Worm (Caenorhabditis elegans): Measurements from ENCODE around the gene ifbp-1.

- TF ChIP-seq lsy-2 (tag; optimal IDR thresholded peaks at IDR 0.05) (no peak), mdl-1 (tag; optimal IDR thresholded peaks at IDR 0.05) (no peak), nhr-237 (tag; optimal IDR thresholded peaks at IDR 0.05) (no peak), egl-27 (tag; optimal IDR thresholded peaks at IDR 0.05) (no peak), alr-1 (tag; optimal IDR thresholded peaks at IDR 0.05; ENCODE audit: borderline replicate concordance) (no peak), ceh-82 (tag; optimal IDR thresholded peaks at IDR 0.05) (no peak), rnt-1 (tag; optimal IDR thresholded peaks at IDR 0.05) (no peak)
These were observed 29.8 kb downstream of the ifbp-1 start for ce11 chrV:13350302-13350701.
